Fruit fly (Drosophila melanogaster) whole organism, embryonic: ENCODE data around the gene CG18179.
A peak's percentile ranks its signal among the peaks of the same experiment; 100 is the strongest.

Source experiments
- Aef1 ChIP-seq: fragments of 200-800 bp; sonication (Bioruptor generic); IDR thresholded peaks from 3 replicates; pipeline ENCODE4 v1.3.6; 2022; ENCODE audit warnings: missing biosample characterization, missing genetic modification characterization
- Awh ChIP-seq: fragments of 200-800 bp; sonication (Bioruptor generic); IDR thresholded peaks from 2 replicates; pipeline ENCODE4, ENCODE4 v1.3.6; 2022; ENCODE audit warnings: missing biosample characterization, missing genetic modification characterization
- CG10543 ChIP-seq: fragments of 200-800 bp; sonication (Bioruptor generic); optimal IDR thresholded peaks from 3 replicates; lab custom pipeline; 2017; ENCODE audit warnings: missing biosample characterization, mild to moderate bottlenecking, missing genetic modification characterization, moderate library complexity
- CG11247 ChIP-seq: fragments of 200-800 bp; sonication (Bioruptor generic); IDR thresholded peaks from 2 replicates; pipeline ENCODE4 v1.3.6; 2022; ENCODE audit warnings: missing biosample characterization, missing genetic modification characterization
- CG12219 ChIP-seq: fragments of 200-800 bp; sonication (Bioruptor generic); optimal IDR thresholded peaks from 3 replicates; lab custom pipeline; 2018; ENCODE audit warnings: missing biosample characterization, mild to moderate bottlenecking, missing genetic modification characterization
- CG12236 ChIP-seq: fragments of 200-800 bp; sonication (Bioruptor generic); optimal IDR thresholded peaks from 2 replicates; lab custom pipeline; 2016; ENCODE audit warnings: missing biosample characterization, missing genetic modification characterization
- CG12391 ChIP-seq: fragments of 200-800 bp; sonication (Bioruptor generic); optimal IDR thresholded peaks from 3 replicates; lab custom pipeline; 2018; ENCODE audit warnings: missing biosample characterization, mild to moderate bottlenecking, missing genetic modification characterization, moderate library complexity
- CG12659 ChIP-seq: fragments of 200-800 bp; sonication (Bioruptor generic); optimal IDR thresholded peaks from 3 replicates; lab custom pipeline; 2017; ENCODE audit warnings: mild to moderate bottlenecking, missing biosample characterization, missing genetic modification reagents, missing genetic modification characterization
- CG13775 ChIP-seq: fragments of 200-800 bp; sonication (Bioruptor generic); optimal IDR thresholded peaks from 3 replicates; lab custom pipeline; 2017; ENCODE audit warnings: missing biosample characterization, mild to moderate bottlenecking, missing genetic modification characterization
- CG14667 ChIP-seq: fragments of 200-800 bp; sonication (Bioruptor generic); IDR thresholded peaks from 2 replicates; pipeline ENCODE4 v1.3.6; 2022; ENCODE audit warnings: missing biosample characterization, missing genetic modification characterization
- CG16813 ChIP-seq: fragments of 200-800 bp; sonication (Bioruptor generic); IDR thresholded peaks from 3 replicates; pipeline ENCODE4 v1.3.6; 2022; ENCODE audit warnings: missing biosample characterization, missing genetic modification characterization; ENCODE audit not compliant: partially characterized antibody
- CG17186 ChIP-seq: fragments of 200-800 bp; sonication (Bioruptor generic); optimal IDR thresholded peaks from 3 replicates; lab custom pipeline; 2017; ENCODE audit warnings: missing biosample characterization, missing genetic modification reagents, missing genetic modification characterization
- CG1832 ChIP-seq: fragments of 200-800 bp; sonication (Bioruptor generic); optimal IDR thresholded peaks from 2 replicates; lab custom pipeline; 2017; ENCODE audit warnings: missing biosample characterization, mild to moderate bottlenecking, missing genetic modification characterization, inconsistent platforms
- CG18476 ChIP-seq: fragments of 200-800 bp; sonication (Bioruptor generic); optimal IDR thresholded peaks from 2 replicates; lab custom pipeline; 2016; ENCODE audit warnings: missing biosample characterization, mild to moderate bottlenecking, missing genetic modification characterization
- CG2712 ChIP-seq: fragments of 200-800 bp; optimal IDR thresholded peaks from 3 replicates; lab custom pipeline; 2019; ENCODE audit warnings: missing biosample characterization, mild to moderate bottlenecking, missing genetic modification characterization, moderate library complexity
- CG2889 ChIP-seq: fragments of 200-800 bp; sonication (Bioruptor generic); IDR thresholded peaks from 3 replicates; pipeline ENCODE4 v1.3.6; 2022; ENCODE audit warnings: missing biosample characterization, missing genetic modification characterization
- CG3995 ChIP-seq: fragments of 200-800 bp; sonication (Bioruptor generic); optimal IDR thresholded peaks from 3 replicates; lab custom pipeline; 2016; ENCODE audit warnings: missing biosample characterization, missing genetic modification characterization
- CG4328 ChIP-seq: fragments of 200-800 bp; sonication (Bioruptor generic); optimal IDR thresholded peaks from 3 replicates; lab custom pipeline; 2017; ENCODE audit warnings: missing biosample characterization, missing genetic modification reagents, missing genetic modification characterization
- CG6791 ChIP-seq: fragments of 200-800 bp; sonication (Bioruptor generic); IDR thresholded peaks from 3 replicates; pipeline ENCODE4 v1.3.6; 2022; ENCODE audit warnings: missing biosample characterization, missing genetic modification characterization; ENCODE audit not compliant: partially characterized antibody
- CG6813 ChIP-seq: fragments of 200-800 bp; sonication (Bioruptor generic); optimal IDR thresholded peaks from 2 replicates; lab custom pipeline; 2017; ENCODE audit warnings: missing biosample characterization, missing genetic modification characterization, mild to moderate bottlenecking, moderate library complexity, missing genetic modification reagents
- CG8924 ChIP-seq: fragments of 200-800 bp; optimal IDR thresholded peaks from 3 replicates; lab custom pipeline; 2019; ENCODE audit warnings: missing biosample characterization, mild to moderate bottlenecking, missing genetic modification characterization, moderate library complexity
- CHES-1-like ChIP-seq: fragments of 200-800 bp; sonication (Bioruptor generic); optimal IDR thresholded peaks from 2 replicates; lab custom pipeline; 2016; ENCODE audit warnings: missing biosample characterization, missing genetic modification characterization
- D19B ChIP-seq: fragments of 200-800 bp; sonication (Bioruptor generic); optimal IDR thresholded peaks from 2 replicates; lab custom pipeline; 2017; ENCODE audit warnings: missing biosample characterization, mild to moderate bottlenecking, missing genetic modification characterization
- ERR ChIP-seq: fragments of 200-800 bp; sonication (Bioruptor generic); optimal IDR thresholded peaks from 2 replicates; lab custom pipeline; 2016; ENCODE audit warnings: missing biosample characterization, missing genetic modification characterization
- Fer2 ChIP-seq: fragments of 200-800 bp; sonication (Bioruptor generic); optimal IDR thresholded peaks from 2 replicates; lab custom pipeline; 2018; ENCODE audit warnings: missing biosample characterization, mild to moderate bottlenecking, missing genetic modification characterization, moderate library complexity
- Hey ChIP-seq: fragments of 200-800 bp; sonication (Bioruptor generic); optimal IDR thresholded peaks from 3 replicates; lab custom pipeline; 2018; ENCODE audit warnings: missing biosample characterization, mild to moderate bottlenecking, missing genetic modification characterization
- Hr3 ChIP-seq: fragments of 200-800 bp; sonication (Bioruptor generic); optimal IDR thresholded peaks from 3 replicates; lab custom pipeline; 2016; ENCODE audit warnings: missing biosample characterization, missing genetic modification characterization
- Hr39 ChIP-seq: fragments of >200 bp; optimal IDR thresholded peaks from 2 replicates; lab custom pipeline; 2017
- MBD-R2 ChIP-seq: fragments of 200-800 bp; sonication (Bioruptor generic); IDR thresholded peaks from 2 replicates; pipeline ENCODE4 v1.3.6; 2022; ENCODE audit warnings: missing biosample characterization, missing genetic modification characterization
- PHDP ChIP-seq: fragments of 200-800 bp; sonication (Bioruptor generic); optimal IDR thresholded peaks from 3 replicates; lab custom pipeline; 2018; ENCODE audit warnings: missing biosample characterization, mild to moderate bottlenecking, missing genetic modification characterization, moderate library complexity
- Rfx ChIP-seq: fragments of 200-800 bp; sonication (Bioruptor generic); IDR thresholded peaks from 2 replicates; pipeline ENCODE4 v1.3.6; 2022; ENCODE audit warnings: missing biosample characterization, missing genetic modification characterization
- Sox100B ChIP-seq: fragments of 200-800 bp; sonication (Bioruptor generic); optimal IDR thresholded peaks from 3 replicates; lab custom pipeline; 2018; ENCODE audit warnings: missing biosample characterization, mild to moderate bottlenecking, missing genetic modification characterization
- Xrp1 ChIP-seq: fragments of 200-800 bp; sonication (Bioruptor generic); IDR thresholded peaks from 2 replicates; pipeline ENCODE4 v1.3.6; 2022; ENCODE audit warnings: missing biosample characterization, missing genetic modification characterization
- ac ChIP-seq: fragments of 200-800 bp; sonication (Bioruptor generic); optimal IDR thresholded peaks from 3 replicates; lab custom pipeline; 2017; ENCODE audit warnings: missing biosample characterization, mild to moderate bottlenecking, missing genetic modification characterization
- bbx ChIP-seq: fragments of 200-800 bp; sonication (Bioruptor generic); IDR thresholded peaks from 2 replicates; pipeline ENCODE4 v1.3.6; 2022; ENCODE audit warnings: missing biosample characterization, missing genetic modification characterization; ENCODE audit not compliant: partially characterized antibody
- bigmax ChIP-seq: fragments of 200-800 bp; sonication (Bioruptor generic); optimal IDR thresholded peaks from 2 replicates; lab custom pipeline; 2018; ENCODE audit warnings: missing biosample characterization, mild to moderate bottlenecking, missing genetic modification characterization
- cas ChIP-seq: fragments of 200-800 bp; sonication (Bioruptor generic); IDR thresholded peaks from 2 replicates; pipeline ENCODE4 v1.3.6; 2022; ENCODE audit warnings: missing biosample characterization, missing genetic modification characterization
- crc ChIP-seq: fragments of 200-800 bp; sonication (Bioruptor generic); optimal IDR thresholded peaks from 2 replicates; lab custom pipeline; 2016; ENCODE audit warnings: missing biosample characterization, missing genetic modification characterization
- cwo ChIP-seq: fragments of 200-800 bp; sonication (Bioruptor generic); optimal IDR thresholded peaks from 3 replicates; lab custom pipeline; 2017; ENCODE audit warnings: missing biosample characterization, missing genetic modification characterization, mild to moderate bottlenecking, moderate library complexity, missing genetic modification reagents
- exex ChIP-seq: fragments of 200-800 bp; sonication (Bioruptor generic); optimal IDR thresholded peaks from 4 replicates; lab custom pipeline; 2018; ENCODE audit warnings: missing biosample characterization, mild to moderate bottlenecking, missing genetic modification characterization, moderate library complexity
- fd102C ChIP-seq: fragments of 200-800 bp; sonication (Bioruptor generic); optimal IDR thresholded peaks from 2 replicates; lab custom pipeline; 2018; ENCODE audit warnings: missing biosample characterization, mild to moderate bottlenecking, missing genetic modification characterization, moderate library complexity
- jing ChIP-seq: fragments of 200-800 bp; sonication (Bioruptor generic); optimal IDR thresholded peaks from 2 replicates; lab custom pipeline; 2018; ENCODE audit warnings: missing biosample characterization, mild to moderate bottlenecking, missing genetic modification characterization
- maf-S ChIP-seq: fragments of 200-800 bp; sonication (Bioruptor generic); optimal IDR thresholded peaks from 2 replicates; lab custom pipeline; 2016; ENCODE audit warnings: missing biosample characterization, missing genetic modification characterization
- nmo ChIP-seq: fragments of 200-800 bp; sonication (Bioruptor generic); optimal IDR thresholded peaks from 2 replicates; lab custom pipeline; 2018; ENCODE audit warnings: missing biosample characterization, mild to moderate bottlenecking, missing genetic modification characterization, moderate library complexity
- pfk ChIP-seq: fragments of 200-800 bp; sonication (Bioruptor generic); optimal IDR thresholded peaks from 2 replicates; lab custom pipeline; 2018; ENCODE audit warnings: missing biosample characterization, mild to moderate bottlenecking, missing genetic modification characterization, moderate library complexity
- prd ChIP-seq, 3 experiments: fragments of >200 bp in 2 of 3; fragments of 200-800 bp in 1 of 3; sonication (Bioruptor generic) in 1 of 3; optimal IDR thresholded peaks in 2 of 3; IDR thresholded peaks in 1 of 3; 2 replicates in 2 of 3; 3 replicates in 1 of 3; pipeline versions ENCODE4 v1.3.6 to Lab custom; 2017 to 2022; ENCODE audit warnings: missing biosample characterization in 1 of 3, missing genetic modification characterization in 1 of 3
- run ChIP-seq: fragments of 200-800 bp; sonication (Bioruptor generic); optimal IDR thresholded peaks from 3 replicates; lab custom pipeline; 2018; ENCODE audit warnings: missing biosample characterization, mild to moderate bottlenecking, missing genetic modification characterization
- sug ChIP-seq: fragments of 200-800 bp; optimal IDR thresholded peaks from 2 replicates; lab custom pipeline; 2019; ENCODE audit warnings: missing biosample characterization, mild to moderate bottlenecking, missing genetic modification characterization, moderate library complexity
- tin ChIP-seq: fragments of 200-800 bp; sonication (Bioruptor generic); optimal IDR thresholded peaks from 3 replicates; lab custom pipeline; 2016; ENCODE audit warnings: missing biosample characterization, missing genetic modification characterization
- trh ChIP-seq: fragments of 200-800 bp; sonication (Bioruptor generic); optimal IDR thresholded peaks from 2 replicates; lab custom pipeline; 2016; ENCODE audit warnings: missing biosample characterization, missing genetic modification characterization
- vvl ChIP-seq: fragments of 200-800 bp; sonication (Bioruptor generic); IDR thresholded peaks from 2 replicates; pipeline ENCODE4 v1.3.6; 2022; ENCODE audit warnings: missing biosample characterization, missing genetic modification characterization

CG18179 gene

DNA sequence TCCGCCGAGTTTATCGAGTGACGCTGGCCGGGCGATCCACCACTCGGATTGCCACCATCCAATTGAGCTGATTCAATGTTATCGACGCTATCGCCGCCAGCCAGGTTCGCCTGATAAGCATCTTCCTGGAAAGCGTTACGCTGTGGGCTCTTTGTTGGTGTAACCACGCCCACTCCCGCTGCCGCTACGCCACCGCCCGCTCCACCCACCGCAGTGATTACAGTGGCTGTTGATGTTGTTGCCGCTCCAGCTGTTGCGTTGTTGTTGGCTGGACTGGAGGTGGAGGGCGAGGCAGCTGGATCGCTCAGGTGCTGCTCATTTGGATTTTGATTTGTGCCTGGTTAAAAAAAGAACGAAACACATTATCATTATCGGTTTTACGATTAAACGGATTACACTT, 32.3 kb downstream of the CG18179 start (continued):
- TF ChIP-seq pfk (GFP tag; lab: Kevin White, UChicago) (no peak), cwo (GFP tag; lab: Kevin White, UChicago) (peak; percentile 61), CG2889 (no peak), CG1832 (GFP tag; lab: Kevin White, UChicago) (no peak), Aef1 (GFP tag; lab: Robert Waterston, UW) (peak; percentile 67), Sox100B (GFP tag; lab: Kevin White, UChicago) (no peak), ERR (GFP tag; lab: Kevin White, UChicago) (no peak), Fer2 (tag; lab: Kevin White, UChicago) (no peak), CG8924 (tag; lab: Kevin White, UChicago) (no peak), bbx (GFP tag; lab: Robert Waterston, UW) (0 out of 2 replicates have a peak, but pooled peaks have one; percentile 8), CG12391 (tag; lab: Kevin White, UChicago) (no peak), tin (GFP tag; lab: Kevin White, UChicago) (no peak), CG2712 (tag; lab: Kevin White, UChicago) (no peak), CHES-1-like (GFP tag; lab: Kevin White, UChicago) (no peak), maf-S (GFP tag; lab: Kevin White, UChicago) (no peak), Hey (peak; percentile 51), PHDP (tag; lab: Kevin White, UChicago) (no peak), CG3995 (GFP tag; lab: Kevin White, UChicago) (no peak), ac (GFP tag; lab: Kevin White, UChicago) (no peak), CG12236 (GFP tag; lab: Kevin White, UChicago) (no peak), Awh (GFP tag; lab: Robert Waterston, UW) (no peak), run (tag; lab: Kevin White, UChicago) (no peak), CG10543 (GFP tag; lab: Kevin White, UChicago) (peak; percentile 42), prd (optimal IDR thresholded peaks at IDR 0.05; lab: Kevin White, UChicago) (no peak), prd (GFP tag; IDR thresholded peaks at IDR 0.05; lab: Robert Waterston, UW) (no peak), CG17186 (no peak), crc (GFP tag; lab: Kevin White, UChicago) (no peak), Rfx (GFP tag; lab: Robert Waterston, UW) (no peak), CG6813 (GFP tag; lab: Kevin White, UChicago) (no peak), nmo (GFP tag; lab: Kevin White, UChicago) (no peak), CG16813 (GFP tag; lab: Robert Waterston, UW) (no peak), MBD-R2 (no peak), D19B (no peak), trh (no peak), CG12219 (no peak), CG13775 (GFP tag; lab: Kevin White, UChicago) (no peak), CG11247 (GFP tag; lab: Robert Waterston, UW) (0 out of 2 replicates have a peak, but pooled peaks have one; percentile 17), exex (tag; lab: Kevin White, UChicago) (peak; percentile 96), CG18476 (GFP tag; lab: Kevin White, UChicago) (no peak), CG6791 (GFP tag; lab: Robert Waterston, UW) (no peak), Hr3 (GFP tag; lab: Kevin White, UChicago) (no peak), sug (tag; lab: Kevin White, UChicago) (peak; percentile 83), CG12659 (GFP tag; lab: Kevin White, UChicago) (no peak), Hr39 (lab: Kevin White, UChicago) (no peak), Xrp1 (no peak), CG14667 (GFP tag; lab: Robert Waterston, UW) (no peak), CG4328 (GFP tag; lab: Kevin White, UChicago) (no peak), bigmax (GFP tag; lab: Kevin White, UChicago) (no peak), cas (no peak), fd102C (GFP tag; lab: Kevin White, UChicago) (no peak), vvl (GFP tag; lab: Robert Waterston, UW) (no peak), jing (GFP tag; lab: Kevin White, UChicago) (no peak)
